Fruit fly (Drosophila melanogaster) whole organism, embryonic: ENCODE data around the gene Osbp.
A peak's percentile ranks its signal among the peaks of the same experiment; 100 is the strongest.

Source experiments
- CG10209 ChIP-seq: fragments of 200-800 bp; sonication (Bioruptor generic); optimal IDR thresholded peaks from 3 replicates; lab custom pipeline; 2017; ENCODE audit warnings: missing biosample characterization, mild to moderate bottlenecking, missing genetic modification characterization, missing genetic modification reagents
- CG10366 ChIP-seq: fragments of 200-800 bp; sonication (Bioruptor generic); IDR thresholded peaks from 2 replicates; pipeline ENCODE4 v1.3.6; 2022; ENCODE audit warnings: missing biosample characterization, missing genetic modification characterization
- CG10462 ChIP-seq: fragments of 200-800 bp; sonication (Bioruptor generic); optimal IDR thresholded peaks from 2 replicates; lab custom pipeline; 2016; ENCODE audit warnings: missing biosample characterization, missing genetic modification characterization
- CG11504 ChIP-seq: fragments of 200-800 bp; sonication (Bioruptor generic); optimal IDR thresholded peaks from 3 replicates; lab custom pipeline; 2019; ENCODE audit warnings: missing biosample characterization, mild to moderate bottlenecking, missing genetic modification characterization, moderate library complexity
- CG11695 ChIP-seq: fragments of 200-800 bp; sonication (Bioruptor generic); IDR thresholded peaks from 3 replicates; pipeline ENCODE4 v1.3.6; 2022; ENCODE audit warnings: missing biosample characterization, missing genetic modification characterization
- CG12104 ChIP-seq: fragments of 200-800 bp; sonication (Bioruptor generic); optimal IDR thresholded peaks from 3 replicates; lab custom pipeline; 2016; ENCODE audit warnings: missing biosample characterization, missing genetic modification characterization
- CG12299 ChIP-seq: fragments of 200-800 bp; sonication (Bioruptor generic); optimal IDR thresholded peaks from 2 replicates; lab custom pipeline; 2018; ENCODE audit warnings: missing biosample characterization, mild to moderate bottlenecking, missing genetic modification characterization
- CG12769 ChIP-seq: fragments of 200-800 bp; sonication (Bioruptor generic); optimal IDR thresholded peaks from 2 replicates; lab custom pipeline; 2019; ENCODE audit warnings: missing biosample characterization, mild to moderate bottlenecking, missing genetic modification characterization, moderate library complexity
- CG14667 ChIP-seq: fragments of 200-800 bp; sonication (Bioruptor generic); IDR thresholded peaks from 2 replicates; pipeline ENCODE4 v1.3.6; 2022; ENCODE audit warnings: missing biosample characterization, missing genetic modification characterization
- CG14710 ChIP-seq: fragments of 200-800 bp; sonication (Bioruptor generic); optimal IDR thresholded peaks from 3 replicates; lab custom pipeline; 2019; ENCODE audit warnings: missing biosample characterization, mild to moderate bottlenecking, missing genetic modification characterization, moderate library complexity
- CG1529 ChIP-seq: fragments of 200-800 bp; sonication (Bioruptor generic); optimal IDR thresholded peaks from 3 replicates; lab custom pipeline; 2018; ENCODE audit warnings: missing biosample characterization, missing genetic modification characterization
- CG18599 ChIP-seq: fragments of 200-800 bp; sonication (Bioruptor generic); optimal IDR thresholded peaks from 3 replicates; lab custom pipeline; 2017; ENCODE audit warnings: missing biosample characterization, missing genetic modification characterization, mild to moderate bottlenecking, moderate library complexity, missing genetic modification reagents
- CG2116 ChIP-seq: fragments of 200-800 bp; sonication (Bioruptor generic); optimal IDR thresholded peaks from 3 replicates; lab custom pipeline; 2018; ENCODE audit warnings: missing biosample characterization, mild to moderate bottlenecking, missing genetic modification characterization
- CG2875 ChIP-seq: fragments of 200-800 bp; sonication (Bioruptor generic); optimal IDR thresholded peaks from 2 replicates; lab custom pipeline; 2017; ENCODE audit warnings: missing biosample characterization, mild to moderate bottlenecking, missing genetic modification characterization, missing genetic modification reagents
- CG31441 ChIP-seq: fragments of 200-800 bp; sonication (Bioruptor generic); IDR thresholded peaks from 2 replicates; pipeline ENCODE4 v1.3.6; 2022; ENCODE audit warnings: missing biosample characterization, missing genetic modification characterization
- CG33557 ChIP-seq: fragments of 200-800 bp; sonication (Bioruptor generic); optimal IDR thresholded peaks from 2 replicates; lab custom pipeline; 2019; ENCODE audit warnings: missing biosample characterization, mild to moderate bottlenecking, missing genetic modification characterization, moderate library complexity
- CG3407 ChIP-seq: fragments of 200-800 bp; sonication (Bioruptor generic); optimal IDR thresholded peaks from 2 replicates; lab custom pipeline; 2018; ENCODE audit warnings: missing biosample characterization, mild to moderate bottlenecking, missing genetic modification characterization
- CG3847 ChIP-seq: fragments of 200-800 bp; sonication (Bioruptor generic); IDR thresholded peaks from 2 replicates; pipeline ENCODE4 v1.3.6; 2022; ENCODE audit warnings: missing biosample characterization, missing genetic modification characterization
- CG4424 ChIP-seq: fragments of 200-800 bp; sonication (Bioruptor generic); optimal IDR thresholded peaks from 3 replicates; lab custom pipeline; 2016; ENCODE audit warnings: missing biosample characterization, missing genetic modification characterization
- CG5953 ChIP-seq: fragments of 200-800 bp; sonication (Bioruptor generic); IDR thresholded peaks from 2 replicates; pipeline ENCODE4 v1.3.6; 2022; ENCODE audit warnings: missing biosample characterization, missing genetic modification characterization
- CG7839 ChIP-seq: fragments of 200-800 bp; sonication (Bioruptor generic); optimal IDR thresholded peaks from 3 replicates; lab custom pipeline; 2018; ENCODE audit warnings: missing biosample characterization, mild to moderate bottlenecking, missing genetic modification characterization, moderate library complexity
- CG7987 ChIP-seq: fragments of 200-800 bp; sonication (Bioruptor generic); optimal IDR thresholded peaks from 2 replicates; lab custom pipeline; 2018; ENCODE audit warnings: missing biosample characterization, mild to moderate bottlenecking, missing genetic modification characterization, moderate library complexity
- CG8281 ChIP-seq: fragments of 200-800 bp; sonication (Bioruptor generic); optimal IDR thresholded peaks from 2 replicates; lab custom pipeline; 2018; ENCODE audit warnings: missing biosample characterization, mild to moderate bottlenecking, missing genetic modification characterization, moderate library complexity
- D19B ChIP-seq: fragments of 200-800 bp; sonication (Bioruptor generic); optimal IDR thresholded peaks from 2 replicates; lab custom pipeline; 2017; ENCODE audit warnings: missing biosample characterization, mild to moderate bottlenecking, missing genetic modification characterization
- Dek ChIP-seq: fragments of 200-800 bp; sonication (Bioruptor generic); optimal IDR thresholded peaks from 3 replicates; lab custom pipeline; 2019; ENCODE audit warnings: missing biosample characterization, mild to moderate bottlenecking, missing genetic modification characterization, moderate library complexity
- Dp ChIP-seq: fragments of 200-800 bp; sonication (Bioruptor generic); optimal IDR thresholded peaks from 2 replicates; lab custom pipeline; 2018; ENCODE audit warnings: missing biosample characterization, mild to moderate bottlenecking, missing genetic modification characterization, moderate library complexity
- Fer2 ChIP-seq: fragments of 200-800 bp; sonication (Bioruptor generic); optimal IDR thresholded peaks from 2 replicates; lab custom pipeline; 2018; ENCODE audit warnings: missing biosample characterization, mild to moderate bottlenecking, missing genetic modification characterization, moderate library complexity
- H2.0 ChIP-seq: fragments of 200-800 bp; sonication (Bioruptor generic); IDR thresholded peaks from 2 replicates; pipeline ENCODE4 v1.3.6; 2022; ENCODE audit warnings: missing biosample characterization, missing genetic modification characterization
- Jarid2 ChIP-seq: fragments of 200-800 bp; sonication (Bioruptor generic); optimal IDR thresholded peaks from 3 replicates; lab custom pipeline; 2017; ENCODE audit warnings: mild to moderate bottlenecking, missing biosample characterization, missing genetic modification reagents, missing genetic modification characterization
- Kr ChIP-seq: fragments of 200-800 bp; sonication (Bioruptor generic); optimal IDR thresholded peaks from 2 replicates; lab custom pipeline; 2017; ENCODE audit warnings: missing biosample characterization, mild to moderate bottlenecking, missing genetic modification characterization
- NFAT ChIP-seq: fragments of 200-800 bp; sonication (Bioruptor generic); IDR thresholded peaks from 2 replicates; pipeline ENCODE4 v1.3.6; 2022; ENCODE audit warnings: missing biosample characterization, missing genetic modification characterization
- NfI ChIP-seq: fragments of 200-800 bp; sonication (Bioruptor generic); optimal IDR thresholded peaks from 3 replicates; lab custom pipeline; 2018; ENCODE audit warnings: missing biosample characterization, mild to moderate bottlenecking, missing genetic modification characterization, moderate library complexity
- Oaz ChIP-seq: fragments of 200-800 bp; sonication (Bioruptor generic); IDR thresholded peaks from 2 replicates; pipeline ENCODE4 v1.3.6; 2022; ENCODE audit warnings: missing biosample characterization, missing genetic modification characterization
- Ptx1 ChIP-seq: fragments of 200-800 bp; sonication (Bioruptor generic); IDR thresholded peaks from 2 replicates; pipeline ENCODE4 v1.3.6; 2022; ENCODE audit warnings: missing biosample characterization, missing genetic modification characterization
- Sry-β ChIP-seq: fragments of 200-800 bp; sonication (Bioruptor generic); optimal IDR thresholded peaks from 2 replicates; lab custom pipeline; 2018; ENCODE audit warnings: missing biosample characterization, mild to moderate bottlenecking, missing genetic modification characterization, moderate library complexity
- ab ChIP-seq: fragments of 200-800 bp; sonication (Bioruptor generic); optimal IDR thresholded peaks from 2 replicates; lab custom pipeline; 2016; ENCODE audit warnings: missing biosample characterization, missing genetic modification characterization
- bbx ChIP-seq: fragments of 200-800 bp; sonication (Bioruptor generic); IDR thresholded peaks from 2 replicates; pipeline ENCODE4 v1.3.6; 2022; ENCODE audit warnings: missing biosample characterization, missing genetic modification characterization; ENCODE audit not compliant: partially characterized antibody
- bcd ChIP-seq: fragments of 200-800 bp; sonication (Bioruptor generic); optimal IDR thresholded peaks from 2 replicates; lab custom pipeline; 2017; ENCODE audit warnings: missing biosample characterization, mild to moderate bottlenecking, missing genetic modification characterization
- esg ChIP-seq: fragments of 200-800 bp; sonication (Bioruptor generic); conservative IDR thresholded peaks from 2 replicates; pipeline ENCODE4 v1.3.6; 2022; ENCODE audit warnings: missing biosample characterization, missing genetic modification characterization
- exex ChIP-seq: fragments of 200-800 bp; sonication (Bioruptor generic); optimal IDR thresholded peaks from 4 replicates; lab custom pipeline; 2018; ENCODE audit warnings: missing biosample characterization, mild to moderate bottlenecking, missing genetic modification characterization, moderate library complexity
- fd102C ChIP-seq: fragments of 200-800 bp; sonication (Bioruptor generic); optimal IDR thresholded peaks from 2 replicates; lab custom pipeline; 2018; ENCODE audit warnings: missing biosample characterization, mild to moderate bottlenecking, missing genetic modification characterization, moderate library complexity
- ftz-f1 ChIP-seq: fragments of 200-800 bp; sonication (Bioruptor generic); optimal IDR thresholded peaks from 2 replicates; lab custom pipeline; 2016; ENCODE audit warnings: missing biosample characterization, missing genetic modification characterization
- onecut ChIP-seq: fragments of 200-800 bp; sonication (Bioruptor generic); IDR thresholded peaks from 2 replicates; pipeline ENCODE4 v1.3.6; 2022; ENCODE audit warnings: missing biosample characterization, missing genetic modification characterization
- pho ChIP-seq: fragments of 200-800 bp; sonication (Bioruptor generic); optimal IDR thresholded peaks from 2 replicates; lab custom pipeline; 2016; ENCODE audit warnings: missing biosample characterization, missing genetic modification characterization
- seq ChIP-seq: fragments of 200-800 bp; sonication (Bioruptor generic); IDR thresholded peaks from 2 replicates; pipeline ENCODE4 v1.3.6; 2022; ENCODE audit warnings: missing biosample characterization, missing genetic modification characterization
- sr ChIP-seq: fragments of 200-800 bp; sonication (Bioruptor generic); IDR thresholded peaks from 3 replicates; pipeline ENCODE4 v1.3.6; 2022; ENCODE audit warnings: missing biosample characterization, missing genetic modification characterization
- stc ChIP-seq: fragments of 200-800 bp; sonication (Bioruptor generic); IDR thresholded peaks from 2 replicates; pipeline ENCODE4 v1.3.6; 2022; ENCODE audit warnings: missing biosample characterization, missing genetic modification characterization
- tx ChIP-seq: fragments of 200-800 bp; sonication (Bioruptor generic); optimal IDR thresholded peaks from 2 replicates; lab custom pipeline; 2016; ENCODE audit warnings: missing biosample characterization, missing genetic modification characterization

Gene Osbp

dm6 chr3R:24983537-24984501, 45.8 kb upstream of the Osbp start, which contains the start of gene tnc (continued):
- TF ChIP-seq CG10209 (GFP tag; lab: Kevin White, UChicago) (peak; percentile 46), CG12299 (tag; lab: Kevin White, UChicago) (no peak), bbx (GFP tag; lab: Robert Waterston, UW) (no peak), stc (GFP tag; lab: Robert Waterston, UW) (peak; percentile 36; the same call in 1 of the 2 replicates), Sry-β (no peak), CG1529 (GFP tag; lab: Kevin White, UChicago) (peak; percentile 31), Dek (tag; lab: Kevin White, UChicago) (peak; percentile 51), onecut (GFP tag; lab: Robert Waterston, UW) (peak; percentile 21; the same call in 1 of the 2 replicates), CG4424 (GFP tag; lab: Kevin White, UChicago) (peak; percentile 25), CG14667 (no peak), CG18599 (GFP tag; lab: Kevin White, UChicago) (peak; percentile 85), sr (no peak), CG12769 (tag; lab: Kevin White, UChicago) (no peak), CG14710 (tag; lab: Kevin White, UChicago) (peak; percentile 24), CG11695 (GFP tag; lab: Robert Waterston, UW) (no peak; the same call in 1 of the 3 replicates), H2.0 (GFP tag; lab: Robert Waterston, UW) (no peak), Jarid2 (GFP tag; lab: Kevin White, UChicago) (peak; percentile 17), ab (GFP tag; lab: Kevin White, UChicago) (no peak), Ptx1 (GFP tag; lab: Robert Waterston, UW) (peak; percentile 56), ftz-f1 (GFP tag; lab: Kevin White, UChicago) (no peak), CG7987 (GFP tag; lab: Kevin White, UChicago) (no peak), NFAT (GFP tag; lab: Robert Waterston, UW) (no peak), CG3847 (GFP tag; lab: Robert Waterston, UW) (peak; percentile 40; the same call in 1 of the 2 replicates), Oaz (GFP tag; lab: Robert Waterston, UW) (0 out of 2 replicates have a peak, but pooled peaks have one; percentile 18), CG8281 (tag; lab: Kevin White, UChicago) (no peak), bcd (GFP tag; lab: Kevin White, UChicago) (peak; percentile 58), fd102C (GFP tag; lab: Kevin White, UChicago) (no peak), CG3407 (GFP tag; lab: Kevin White, UChicago) (peak; percentile 27), NfI (GFP tag; lab: Kevin White, UChicago) (peak; percentile 42), Fer2 (tag; lab: Kevin White, UChicago) (peak; percentile 15), CG11504 (tag; lab: Kevin White, UChicago) (peak; percentile 82), D19B (GFP tag; lab: Kevin White, UChicago) (peak; percentile 15), Dp (GFP tag; lab: Kevin White, UChicago) (no peak), CG12104 (peak; percentile 9), CG5953 (GFP tag; lab: Robert Waterston, UW) (no peak), CG10366 (GFP tag; lab: Robert Waterston, UW) (no peak; the same call in 1 of the 2 replicates), pho (no peak), tx (GFP tag; lab: Kevin White, UChicago) (no peak), CG10462 (GFP tag; lab: Kevin White, UChicago) (peak; percentile 0), CG31441 (GFP tag; lab: Robert Waterston, UW) (peak; percentile 68), exex (tag; lab: Kevin White, UChicago) (peak; percentile 2), CG2116 (GFP tag; lab: Kevin White, UChicago) (peak; percentile 3), CG7839 (peak; percentile 75), esg (peak; percentile 56), CG2875 (peak; percentile 18), Kr (GFP tag; lab: Kevin White, UChicago) (no peak), seq (GFP tag; lab: Robert Waterston, UW) (peak; percentile 35; the same call in 1 of the 2 replicates), CG33557 (no peak)
